Worm (Caenorhabditis elegans) whole organism, young adult: ENCODE data around the gene F48B9.1.
A peak's percentile ranks its signal among the peaks of the same experiment; 100 is the strongest.

Source experiments
- B0336.3 ChIP-seq: fragments of 200-800 bp; sonication (Bioruptor generic); IDR thresholded peaks from 2 replicates; pipeline ENCODE4 v1.3.6; 2022; ENCODE audit warnings: missing genetic modification characterization, missing compliant biosample characterization
- C17E4.6 ChIP-seq: fragments of 200-800 bp; sonication (Bioruptor generic); IDR thresholded peaks from 2 replicates; pipeline ENCODE4 v1.3.6; 2022; ENCODE audit warnings: missing genetic modification reagents, missing genetic modification characterization, missing compliant biosample characterization
- F10E7.11 ChIP-seq: sonication (generic microtip); optimal IDR thresholded peaks from 2 replicates; lab custom pipeline; 2017; ENCODE audit warnings: mild to moderate bottlenecking, missing genetic modification characterization, moderate library complexity, missing compliant biosample characterization
- F37B4.10 ChIP-seq: fragments of 200-800 bp; sonication (Bioruptor generic); IDR thresholded peaks from 2 replicates; pipeline ENCODE4 v1.3.6; 2022; ENCODE audit warnings: missing genetic modification characterization, missing compliant biosample characterization
- K11D2.4 ChIP-seq: fragments of 200-800 bp; sonication (Bioruptor generic); IDR thresholded peaks from 2 replicates; pipeline ENCODE4 v1.3.6; 2022; ENCODE audit warnings: missing genetic modification reagents, missing genetic modification characterization, missing compliant biosample characterization
- T26A5.8 ChIP-seq: sonication (generic microtip); optimal IDR thresholded peaks from 2 replicates; lab custom pipeline; 2016; ENCODE audit warnings: missing genetic modification characterization, missing compliant biosample characterization
- aptf-2 ChIP-seq: fragments of 200-800 bp; sonication (Bioruptor generic); conservative IDR thresholded peaks from 2 replicates; pipeline ENCODE4 v1.3.6; 2022; ENCODE audit warnings: missing genetic modification reagents, missing genetic modification characterization, missing compliant biosample characterization
- atf-7 ChIP-seq: sonication (generic microtip); optimal IDR thresholded peaks from 2 replicates; lab custom pipeline; 2017; ENCODE audit warnings: mild to moderate bottlenecking, missing genetic modification characterization, missing compliant biosample characterization
- athp-1 ChIP-seq: sonication (generic microtip); optimal IDR thresholded peaks from 2 replicates; lab custom pipeline; 2017; ENCODE audit warnings: mild to moderate bottlenecking, missing genetic modification characterization, missing compliant biosample characterization
- ccch-3 ChIP-seq: fragments of 200-800 bp; sonication (Bioruptor generic); optimal IDR thresholded peaks from 2 replicates; lab custom pipeline; 2018; ENCODE audit warnings: mild to moderate bottlenecking, missing genetic modification characterization, missing compliant biosample characterization
- cebp-1 ChIP-seq, 2 experiments: fragments of 200-800 bp in 1 of 2; sonication (Bioruptor generic) in 1 of 2; sonication (generic microtip) in 1 of 2; IDR thresholded peaks in 1 of 2; optimal IDR thresholded peaks in 1 of 2; 2 replicates each; pipeline versions ENCODE4 v1.3.6 to Lab custom; 2017 to 2022; ENCODE audit warnings: missing compliant biosample characterization in 2 of 2, missing genetic modification characterization in 2 of 2, mild to moderate bottlenecking in 1 of 2, missing genetic modification reagents in 1 of 2, moderate library complexity in 1 of 2
- ceh-100 ChIP-seq: fragments of 200-800 bp; sonication (Bioruptor generic); IDR thresholded peaks from 2 replicates; pipeline ENCODE4 v1.3.6; 2022; ENCODE audit warnings: missing genetic modification reagents, missing genetic modification characterization, missing compliant biosample characterization
- dpff-1 ChIP-seq: sonication (generic microtip); optimal IDR thresholded peaks from 2 replicates; lab custom pipeline; 2017; ENCODE audit warnings: mild to moderate bottlenecking, missing genetic modification characterization, missing compliant biosample characterization
- egl-44 ChIP-seq: fragments of 200-800 bp; sonication (Bioruptor generic); IDR thresholded peaks from 2 replicates; pipeline ENCODE4 v1.3.6; 2022; ENCODE audit warnings: missing genetic modification reagents, missing genetic modification characterization, missing compliant biosample characterization
- egrh-3 ChIP-seq: fragments of 200-800 bp; sonication (Bioruptor generic); IDR thresholded peaks from 2 replicates; pipeline ENCODE4 v1.3.6; 2022; ENCODE audit warnings: missing genetic modification reagents, missing genetic modification characterization, missing compliant biosample characterization
- ekl-4 ChIP-seq: fragments of 200-800 bp; sonication (Bioruptor generic); IDR thresholded peaks from 2 replicates; pipeline ENCODE4 v1.3.6; 2022; ENCODE audit warnings: missing genetic modification reagents, missing genetic modification characterization, missing compliant biosample characterization
- gei-17 ChIP-seq: fragments of 200-800 bp; sonication (Bioruptor generic); optimal IDR thresholded peaks from 2 replicates; lab custom pipeline; 2018; ENCODE audit warnings: mild to moderate bottlenecking, missing genetic modification characterization, missing compliant biosample characterization
- hmg-1.2 ChIP-seq: fragments of 200-800 bp; sonication (Bioruptor generic); IDR thresholded peaks from 2 replicates; pipeline ENCODE4 v1.3.6; 2022; ENCODE audit warnings: missing genetic modification reagents, missing genetic modification characterization, missing compliant biosample characterization
- let-607 ChIP-seq, 2 experiments: fragments of 200-800 bp in 1 of 2; sonication (Bioruptor generic) in 1 of 2; sonication (generic microtip) in 1 of 2; optimal IDR thresholded peaks; 2 replicates each; lab custom pipeline; 2016 to 2018; ENCODE audit warnings: mild to moderate bottlenecking in 2 of 2, missing compliant biosample characterization in 2 of 2, missing genetic modification characterization in 2 of 2, moderate library complexity in 2 of 2, missing genotype in 1 of 2
- lin-40 ChIP-seq: sonication (generic microtip); optimal IDR thresholded peaks from 2 replicates; lab custom pipeline; 2016; ENCODE audit warnings: missing genetic modification characterization, mild to moderate bottlenecking, missing compliant biosample characterization, missing genotype, missing genetic modification reagents
- lsy-27 ChIP-seq: sonication (generic microtip); optimal IDR thresholded peaks from 2 replicates; lab custom pipeline; 2017; ENCODE audit warnings: missing genetic modification characterization, mild to moderate bottlenecking, missing compliant biosample characterization, antibody characterized with exemption, missing genotype, borderline replicate concordance; ENCODE audit not compliant: insufficient read depth
- madf-10 ChIP-seq: sonication (generic microtip); optimal IDR thresholded peaks from 2 replicates; lab custom pipeline; 2016; ENCODE audit warnings: mild to moderate bottlenecking, missing genetic modification characterization, missing compliant biosample characterization
- mcd-1 ChIP-seq: fragments of 200-800 bp; sonication (Bioruptor generic); IDR thresholded peaks from 2 replicates; pipeline ENCODE4 v1.3.6; 2022; ENCODE audit warnings: missing genetic modification reagents, missing genetic modification characterization, missing compliant biosample characterization
- nfya-1 ChIP-seq: sonication (generic microtip); optimal IDR thresholded peaks from 2 replicates; lab custom pipeline; 2017; ENCODE audit warnings: antibody characterized with exemption, missing compliant biosample characterization, missing genetic modification characterization, borderline replicate concordance; ENCODE audit not compliant: insufficient read depth
- nfyb-1 ChIP-seq: fragments of 200-800 bp; sonication (Bioruptor generic); IDR thresholded peaks from 2 replicates; pipeline ENCODE4 v1.3.6; 2022; ENCODE audit warnings: missing genetic modification reagents, missing genetic modification characterization, missing compliant biosample characterization
- nhr-179 ChIP-seq: sonication (generic microtip); optimal IDR thresholded peaks from 2 replicates; lab custom pipeline; 2016; ENCODE audit warnings: mild to moderate bottlenecking, missing genetic modification characterization, missing compliant biosample characterization
- nhr-80 ChIP-seq: sonication (generic microtip); optimal IDR thresholded peaks from 2 replicates; lab custom pipeline; 2016; ENCODE audit warnings: missing genetic modification characterization, missing compliant biosample characterization
- nhr-90 ChIP-seq: sonication (generic microtip); optimal IDR thresholded peaks from 2 replicates; lab custom pipeline; 2016; ENCODE audit warnings: missing genotype, mild to moderate bottlenecking, missing genetic modification characterization, missing compliant biosample characterization
- pha-4 ChIP-seq: fragments of 150-350 bp; sonication (generic microtip); optimal IDR thresholded peaks from 2 replicates; lab custom pipeline; 2014; ENCODE audit warnings: missing biosample characterization, missing genetic modification reagents, missing genetic modification characterization
- rcor-1 ChIP-seq: fragments of 200-800 bp; sonication (Bioruptor generic); IDR thresholded peaks from 2 replicates; pipeline ENCODE4 v1.3.6; 2022; ENCODE audit warnings: missing genetic modification reagents, missing genetic modification characterization, missing compliant biosample characterization
- repo-1 ChIP-seq: sonication (generic microtip); optimal IDR thresholded peaks from 2 replicates; lab custom pipeline; 2017; ENCODE audit warnings: mild to moderate bottlenecking, missing genetic modification characterization, missing compliant biosample characterization
- rpc-1 ChIP-seq, 2 experiments: fragments of 150-350 bp in 1 of 2; sonication (generic microtip) in 1 of 2; optimal IDR thresholded peaks; 2 replicates each; lab custom pipeline; 2014 to 2018; ENCODE audit warnings: missing biosample characterization in 1 of 2, missing genetic modification characterization in 1 of 2, missing genetic modification reagents in 1 of 2, missing genotype in 1 of 2
- sdz-38 ChIP-seq: sonication (generic microtip); optimal IDR thresholded peaks from 2 replicates; lab custom pipeline; 2016; ENCODE audit warnings: missing genotype, missing genetic modification characterization, missing compliant biosample characterization
- snpc-3.4 ChIP-seq: sonication (generic microtip); optimal IDR thresholded peaks from 2 replicates; lab custom pipeline; 2017; ENCODE audit warnings: missing genetic modification characterization, mild to moderate bottlenecking, missing compliant biosample characterization, antibody characterized with exemption, moderate library complexity, missing genotype, missing genetic modification reagents
- somi-1 ChIP-seq: fragments of 200-800 bp; sonication (Bioruptor generic); optimal IDR thresholded peaks from 2 replicates; lab custom pipeline; 2018; ENCODE audit warnings: mild to moderate bottlenecking, missing genetic modification characterization, missing compliant biosample characterization
- sptf-2 ChIP-seq: fragments of 200-800 bp; sonication (Bioruptor generic); optimal IDR thresholded peaks from 2 replicates; lab custom pipeline; 2018; ENCODE audit warnings: mild to moderate bottlenecking, missing genetic modification characterization, missing compliant biosample characterization
- tbx-9 ChIP-seq: sonication (generic microtip); optimal IDR thresholded peaks from 2 replicates; lab custom pipeline; 2016; ENCODE audit warnings: borderline replicate concordance, missing genetic modification characterization, inconsistent platforms, missing compliant biosample characterization
- zfh-2 ChIP-seq: fragments of 200-800 bp; sonication (Bioruptor generic); conservative IDR thresholded peaks from 2 replicates; pipeline ENCODE4 v1.3.6; 2022; ENCODE audit warnings: missing genetic modification reagents, missing genetic modification characterization, missing compliant biosample characterization
- zim-3 ChIP-seq: sonication (generic microtip); optimal IDR thresholded peaks from 2 replicates; lab custom pipeline; 2017; ENCODE audit warnings: mild to moderate bottlenecking, missing genetic modification characterization, moderate library complexity, missing compliant biosample characterization
- ztf-18 ChIP-seq: sonication (generic microtip); optimal IDR thresholded peaks from 2 replicates; lab custom pipeline; 2016; ENCODE audit warnings: missing genotype, mild to moderate bottlenecking, missing genetic modification characterization, missing compliant biosample characterization

F48B9.1 gene

ce11 chrX:2213400-2214362 is 33.0 kb downstream of the F48B9.1 start:
- no peak for TF ChIP-seq nfya-1 (tag; lab: Kevin White, UChicago)
- TF ChIP-seq F37B4.10 (GFP tag; lab: Robert Waterston, UW), result 0 out of 2 replicates have a peak, but pooled peaks have one; percentile 18
- TF ChIP-seq sdz-38 (tag; lab: Kevin White, UChicago), result no peak
- TF ChIP-seq nhr-80, result peak; percentile 16
- no peak for TF ChIP-seq athp-1 (tag; lab: Kevin White, UChicago)
- TF ChIP-seq ekl-4 (GFP tag; lab: Robert Waterston, UW), result 0 out of 2 replicates have a peak, but pooled peaks have one; percentile 28
- no peak for TF ChIP-seq ztf-18
- no peak for TF ChIP-seq pha-4 (tag; lab: Kevin White, UChicago)
- TF ChIP-seq egl-44 (GFP tag; lab: Robert Waterston, UW), result no peak
- TF ChIP-seq egrh-3 (GFP tag; lab: Robert Waterston, UW), result peak; percentile 78; the same call in 1 of the 2 replicates
- TF ChIP-seq zfh-2 (GFP tag; lab: Robert Waterston, UW), result peak; percentile 85
- TF ChIP-seq, all 124 proteins: peak for 5

ce11 chrX:2214454-2214853 is 33.8 kb downstream of the F48B9.1 start:
- 0 out of 2 replicates have a peak, but pooled peaks have one; percentile 28 for TF ChIP-seq zfh-2 (GFP tag; lab: Robert Waterston, UW)
- TF ChIP-seq dpff-1 (tag; lab: Kevin White, UChicago), result no peak

DNA sequence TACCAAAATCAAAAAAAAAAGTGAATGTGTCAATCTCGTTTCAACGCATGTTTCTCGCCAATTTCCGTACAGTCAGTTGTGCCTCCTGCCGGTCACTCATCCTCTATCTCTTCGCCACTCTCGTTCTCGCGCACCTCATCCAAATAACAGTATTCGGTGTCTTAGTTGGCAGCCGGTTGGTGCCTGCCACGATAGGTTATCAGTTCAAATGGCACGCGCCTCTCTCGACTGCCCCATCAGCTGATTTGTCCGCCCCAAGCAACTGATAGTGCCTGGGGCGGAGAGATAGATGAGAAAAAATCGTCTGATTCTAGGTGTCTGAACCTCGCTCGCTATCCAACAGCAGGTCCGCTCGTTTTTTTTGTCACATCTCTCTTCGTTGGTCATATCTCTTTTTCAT is 34.4 kb downstream of the F48B9.1 start:
- TF ChIP-seq T26A5.8 (tag; lab: Kevin White, UChicago) (no peak), B0336.3 (GFP tag; lab: Robert Waterston, UW) (peak; percentile 64), nhr-90 (peak; percentile 28), K11D2.4 (peak; percentile 52; the same call in 1 of the 2 replicates), mcd-1 (GFP tag; lab: Robert Waterston, UW) (no peak), ceh-100 (GFP tag; lab: Robert Waterston, UW) (no peak), rpc-1 (optimal IDR thresholded peaks at IDR 0.05; lab: Kevin White, UChicago) (no peak), rpc-1 (tag; optimal IDR thresholded peaks at IDR 0.05; lab: Kevin White, UChicago) (no peak), nfyb-1 (GFP tag; lab: Robert Waterston, UW) (peak; percentile 51; the same call in 1 of the 2 replicates), ccch-3 (no peak), atf-7 (tag; lab: Kevin White, UChicago) (peak; percentile 62), sptf-2 (GFP tag; lab: Kevin White, UChicago) (no peak), ztf-18 (no peak), F10E7.11 (tag; lab: Kevin White, UChicago) (no peak), cebp-1 (GFP tag; IDR thresholded peaks at IDR 0.05; lab: Robert Waterston, UW) (no peak), cebp-1 (tag; optimal IDR thresholded peaks at IDR 0.05; lab: Kevin White, UChicago) (peak; percentile 75), ekl-4 (GFP tag; lab: Robert Waterston, UW) (no peak), lsy-27 (no peak), hmg-1.2 (GFP tag; lab: Robert Waterston, UW) (0 out of 2 replicates have a peak, but pooled peaks have one; percentile 6), C17E4.6 (no peak), let-607 (tag; optimal IDR thresholded peaks at IDR 0.05; lab: Kevin White, UChicago) (peak; percentile 34 to 49), nfya-1 (tag; lab: Kevin White, UChicago) (no peak), madf-10 (tag; lab: Kevin White, UChicago) (no peak), rcor-1 (0 out of 2 replicates have a peak, but pooled peaks have one; percentile 11), repo-1 (no peak), gei-17 (GFP tag; lab: Kevin White, UChicago) (peak; percentile 39), nhr-179 (tag; lab: Kevin White, UChicago) (no peak), egl-44 (GFP tag; lab: Robert Waterston, UW) (peak; percentile 57; the same call in 1 of the 2 replicates), lin-40 (tag; lab: Kevin White, UChicago) (no peak), somi-1 (GFP tag; lab: Kevin White, UChicago) (peak; percentile 40), tbx-9 (no peak), zim-3 (tag; lab: Kevin White, UChicago) (no peak), pha-4 (tag; lab: Kevin White, UChicago) (no peak), aptf-2 (GFP tag; lab: Robert Waterston, UW) (no peak), snpc-3.4 (tag; lab: Kevin White, UChicago) (no peak)
